Fruit fly (Drosophila melanogaster) whole organism, adult: Measurements from ENCODE around the gene FASN2.

Experiments used
- CG11617 ChIP-seq: fragments of 200-800 bp; sonication (Bioruptor generic); optimal IDR thresholded peaks from 2 replicates; lab custom pipeline; 2017; ENCODE audit warnings: mild to moderate bottlenecking, missing biosample characterization, missing genetic modification reagents, missing genetic modification characterization
- CG7045 ChIP-seq: fragments of 200-800 bp; sonication (Bioruptor generic); optimal IDR thresholded peaks from 2 replicates; lab custom pipeline; 2017; ENCODE audit warnings: missing biosample characterization, mild to moderate bottlenecking, missing genetic modification characterization
- CG7101 ChIP-seq: fragments of 200-800 bp; sonication (Bioruptor generic); optimal IDR thresholded peaks from 2 replicates; lab custom pipeline; 2018; ENCODE audit warnings: missing biosample characterization, mild to moderate bottlenecking, missing genetic modification characterization, moderate library complexity
- Clk ChIP-seq: fragments of 200-800 bp; sonication (Bioruptor generic); optimal IDR thresholded peaks from 2 replicates; lab custom pipeline; 2017; ENCODE audit warnings: missing biosample characterization, missing genetic modification characterization
- Crg-1 ChIP-seq: fragments of 200-800 bp; sonication (Bioruptor generic); optimal IDR thresholded peaks from 2 replicates; lab custom pipeline; 2016; ENCODE audit warnings: missing biosample characterization, missing genetic modification characterization
- Hr96 ChIP-seq: fragments of 200-800 bp; sonication (Bioruptor generic); optimal IDR thresholded peaks from 2 replicates; lab custom pipeline; 2016; ENCODE audit warnings: missing biosample characterization, missing genetic modification characterization
- cic ChIP-seq: fragments of 200-800 bp; sonication (Bioruptor generic); optimal IDR thresholded peaks from 2 replicates; lab custom pipeline; 2017; ENCODE audit warnings: missing biosample characterization, mild to moderate bottlenecking, missing genetic modification characterization, moderate library complexity
- cnc ChIP-seq, 2 experiments: fragments of >200 bp; optimal IDR thresholded peaks; 2 replicates each; lab custom pipeline; 2017
- kay ChIP-seq: fragments of 200-800 bp; sonication (Bioruptor generic); peaks from one replicate; lab custom pipeline; 2016; ENCODE audit warnings: missing biosample characterization, missing genetic modification characterization, borderline replicate concordance
- pad ChIP-seq: fragments of 200-800 bp; sonication (Bioruptor generic); optimal IDR thresholded peaks from 3 replicates; lab custom pipeline; 2017; ENCODE audit warnings: missing biosample characterization, missing genetic modification characterization, mild to moderate bottlenecking, moderate library complexity, missing genetic modification reagents
- tj ChIP-seq: fragments of 200-800 bp; sonication (Bioruptor generic); optimal IDR thresholded peaks from 3 replicates; lab custom pipeline; 2017; ENCODE audit warnings: missing biosample characterization, mild to moderate bottlenecking, missing genetic modification characterization, moderate library complexity

DNA sequence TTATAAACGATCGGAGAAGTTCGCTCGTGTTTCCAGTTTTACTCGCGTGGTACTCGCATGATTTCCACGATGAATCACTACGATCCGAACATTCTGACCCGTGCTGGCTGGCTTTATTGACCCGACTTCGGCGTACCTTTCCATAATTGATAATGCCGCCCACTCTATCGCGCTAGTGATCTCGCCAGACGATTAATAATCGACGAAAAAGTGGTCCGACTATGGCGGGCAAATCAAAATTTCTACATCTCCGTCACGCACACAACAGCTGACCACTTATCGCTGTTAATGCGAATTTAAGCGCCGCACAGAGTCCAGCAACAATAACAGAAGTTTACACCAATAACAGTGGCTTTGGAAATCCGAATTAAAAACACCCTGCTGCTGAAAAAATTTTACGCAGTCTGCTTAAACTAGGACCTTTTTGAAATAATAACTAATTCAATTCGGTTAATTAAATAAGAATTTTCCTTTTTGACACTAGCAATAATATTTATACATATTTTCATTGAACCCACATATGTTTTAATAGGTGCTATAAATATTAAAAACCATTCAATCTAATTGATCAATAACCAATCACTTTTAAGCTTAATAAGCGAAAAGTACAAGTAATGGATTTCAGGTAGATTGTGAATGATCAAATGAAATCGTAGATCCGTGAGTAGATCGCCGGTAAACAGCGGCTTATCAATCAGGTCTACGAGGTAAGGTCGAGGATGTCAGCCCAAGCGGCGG lies 12.1 kb downstream of the FASN2 start:
- TF ChIP-seq pad (GFP tag; lab: Kevin White, UChicago) (no peak), Clk (peak; percentile 35), Crg-1 (GFP tag; lab: Kevin White, UChicago) (no peak), tj (peak; percentile 64), CG7101 (tag; lab: Kevin White, UChicago) (no peak), cnc (optimal IDR thresholded peaks at IDR 0.05; lab: Kevin White, UChicago) (no peak), CG7045 (GFP tag; lab: Kevin White, UChicago) (peak; percentile 39), CG11617 (GFP tag; lab: Kevin White, UChicago) (peak; percentile 59), cic (GFP tag; lab: Kevin White, UChicago) (no peak), Hr96 (no peak), kay (GFP tag; lab: Kevin White, UChicago) (peak; percentile 74)
